Worm (Caenorhabditis elegans): ENCODE data around the gene sbt-1.

Gene sbt-1

ce11 chrV:20778257-20778697 is 50.4 kb downstream of the sbt-1 start (continued):
- no peak for TF ChIP-seq F16B12.6 (tag; optimal IDR thresholded peaks at IDR 0.05)
- no peak for TF ChIP-seq hlh-4 (tag; optimal IDR thresholded peaks at IDR 0.05)
- peak; percentile 66 for TF ChIP-seq ces-1 (GFP tag; optimal IDR thresholded peaks at IDR 0.05)
- peak; percentile 89 for TF ChIP-seq C04F5.9 (tag; optimal IDR thresholded peaks at IDR 0.05)
- TF ChIP-seq sup-37 (GFP tag; optimal IDR thresholded peaks at IDR 0.05): peak; percentile 95
- TF ChIP-seq pax-3 (tag; optimal IDR thresholded peaks at IDR 0.05): peak; percentile 98
- TF ChIP-seq unc-30 (tag; optimal IDR thresholded peaks at IDR 0.05): peak; percentile 58
- TF ChIP-seq lsy-2 (tag; optimal IDR thresholded peaks at IDR 0.05): peak; percentile 94 to 95
- peak; percentile 77 for TF ChIP-seq aha-1 (tag; optimal IDR thresholded peaks at IDR 0.05)
- TF ChIP-seq lir-3 (tag; optimal IDR thresholded peaks at IDR 0.05; ENCODE audit: poor library complexity): peak; percentile 90
- peak; percentile 67 for TF ChIP-seq aly-2 (tag; optimal IDR thresholded peaks at IDR 0.05)
- TF ChIP-seq rnt-1 (tag; optimal IDR thresholded peaks at IDR 0.05): peak; percentile 94
- TF ChIP-seq ceh-88 (GFP tag; IDR thresholded peaks at IDR 0.05): peak; percentile 95
- peak; percentile 91 for TF ChIP-seq zip-4 (GFP tag; optimal IDR thresholded peaks at IDR 0.05)
- peak; percentile 75 for TF ChIP-seq ama-1 (optimal IDR thresholded peaks at IDR 0.05)
- TF ChIP-seq ceh-82 (tag; optimal IDR thresholded peaks at IDR 0.05): peak; percentile 90 to 95 (median 92)
- TF ChIP-seq nhr-90 (tag; optimal IDR thresholded peaks at IDR 0.05; ENCODE audit: poor library complexity): peak; percentile 97
- TF ChIP-seq tbx-2 (tag; optimal IDR thresholded peaks at IDR 0.05): peak; percentile 99
- TF ChIP-seq vab-15 (tag; optimal IDR thresholded peaks at IDR 0.05): peak; percentile 84
- TF ChIP-seq mdl-1 (tag; optimal IDR thresholded peaks at IDR 0.05): peak; percentile 99 to 100
- TF ChIP-seq fkh-10 (GFP tag; optimal IDR thresholded peaks at IDR 0.05): peak; percentile 98
- peak; percentile 99 for TF ChIP-seq xbp-1 (tag; optimal IDR thresholded peaks at IDR 0.05)
- TF ChIP-seq dpl-1 (GFP tag; optimal IDR thresholded peaks at IDR 0.05): peak; percentile 70 to 75 (median 71)
- TF ChIP-seq unc-86 (tag; optimal IDR thresholded peaks at IDR 0.05): peak; percentile 99
- peak; percentile 97 for TF ChIP-seq nhr-77 (tag; optimal IDR thresholded peaks at IDR 0.05)
- TF ChIP-seq grh-1 (GFP tag; IDR thresholded peaks at IDR 0.05): peak; percentile 93
- peak; percentile 41 for TF ChIP-seq Y116A8C.19 (tag; optimal IDR thresholded peaks at IDR 0.05; ENCODE audit: borderline replicate concordance)
- TF ChIP-seq nhr-11 (tag; optimal IDR thresholded peaks at IDR 0.05): peak; percentile 93
- peak; percentile 83 for TF ChIP-seq fkh-4 (tag; optimal IDR thresholded peaks at IDR 0.05; ENCODE audit: borderline replicate concordance)
- peak; percentile 85 for TF ChIP-seq elt-2 (tag; optimal IDR thresholded peaks at IDR 0.05)
- peak; percentile 98 for TF ChIP-seq mep-1 (tag; optimal IDR thresholded peaks at IDR 0.05)
- TF ChIP-seq skn-1 (tag; optimal IDR thresholded peaks at IDR 0.05): peak; percentile 94
- TF ChIP-seq unc-62 (GFP tag; optimal IDR thresholded peaks at IDR 0.05): no peak
- peak; percentile 94 for TF ChIP-seq irx-1 (tag; optimal IDR thresholded peaks at IDR 0.05)
- peak; percentile 87 to 92 for TF ChIP-seq lin-35 (GFP tag; optimal IDR thresholded peaks at IDR 0.05)
- peak; percentile 100 for TF ChIP-seq nhr-20 (tag; optimal IDR thresholded peaks at IDR 0.05)
- peak; percentile 58 for TF ChIP-seq efl-3 (GFP tag; optimal IDR thresholded peaks at IDR 0.05)
- peak; percentile 96 for TF ChIP-seq jun-1 (tag; optimal IDR thresholded peaks at IDR 0.05)
- peak; percentile 69 for TF ChIP-seq blmp-1 (tag; optimal IDR thresholded peaks at IDR 0.05)
- peak; percentile 99 for TF ChIP-seq dsc-1 (tag; optimal IDR thresholded peaks at IDR 0.05)
- peak; percentile 96 for TF ChIP-seq ceh-8 (GFP tag; optimal IDR thresholded peaks at IDR 0.05)
- peak; percentile 95 for TF ChIP-seq fos-1 (tag; optimal IDR thresholded peaks at IDR 0.05)
- peak; percentile 100 for TF ChIP-seq nhr-71 (tag; optimal IDR thresholded peaks at IDR 0.05)
- peak; percentile 94 for TF ChIP-seq sox-4 (tag; optimal IDR thresholded peaks at IDR 0.05)

Measured in whole organism, L1 larva.